Worm (Caenorhabditis elegans): Measurements from ENCODE around the gene flp-1.
A peak's percentile ranks its signal among the peaks of the same experiment; 100 is the strongest.

Gene flp-1

DNA sequence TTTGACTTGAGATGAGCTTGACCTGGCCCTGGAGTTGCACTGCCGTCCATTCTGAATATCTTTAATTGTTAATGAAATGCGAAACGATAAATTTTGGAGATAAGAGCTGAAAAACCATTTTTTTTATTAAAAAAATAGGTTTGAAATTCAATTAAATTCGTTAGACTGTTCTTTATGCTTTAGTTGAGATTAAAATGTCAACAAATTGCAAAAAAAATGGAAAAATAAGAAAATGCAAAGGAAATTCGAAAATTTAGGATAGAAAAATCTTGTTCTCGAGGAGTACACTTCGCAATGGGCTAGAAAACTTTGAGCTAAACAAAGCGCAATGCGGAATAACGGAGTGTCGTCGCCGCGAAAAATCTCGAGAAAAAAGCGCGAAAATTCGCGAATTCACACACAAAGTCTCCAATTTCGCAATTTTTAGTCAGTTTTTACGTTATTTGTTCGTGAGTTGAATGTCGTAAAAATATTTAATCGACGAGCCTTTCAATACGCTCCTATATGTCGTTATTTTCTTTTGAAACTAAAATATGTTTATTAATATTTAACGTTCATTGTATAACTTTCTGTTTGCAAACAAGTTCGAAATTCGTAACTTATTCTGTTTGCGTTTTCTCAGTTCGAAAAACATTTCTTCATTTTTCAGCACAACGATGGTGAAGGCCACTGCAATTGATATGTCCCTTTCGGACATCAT, 2.5 kb downstream of the flp-1 start, which contains the start of the genes rpb-12 and aly-2:
Gene rpb-12 (minus strand): TSS at position 51 of the 700 bp plus-strand sequence.
Gene aly-2 (plus strand): TSS at position 650 of the 700 bp plus-strand sequence.
- TF ChIP-seq skn-1 (tag; optimal IDR thresholded peaks at IDR 0.05) (no peak), elt-2 (tag; optimal IDR thresholded peaks at IDR 0.05) (peak; percentile 37), ama-1 (optimal IDR thresholded peaks at IDR 0.05) (no peak), snpc-4 (tag; optimal IDR thresholded peaks at IDR 0.05) (peak; percentile 21), egl-27 (tag; optimal IDR thresholded peaks at IDR 0.05) (no peak), lin-15B (tag; optimal IDR thresholded peaks at IDR 0.05) (peak; percentile 89), ceh-9 (tag; optimal IDR thresholded peaks at IDR 0.05) (no peak), lin-39 (tag; optimal IDR thresholded peaks at IDR 0.05) (peak; percentile 62), unc-62 (GFP tag; optimal IDR thresholded peaks at IDR 0.05) (no peak), nhr-25 (tag; optimal IDR thresholded peaks at IDR 0.05) (peak; percentile 21), pha-4 (tag; optimal IDR thresholded peaks at IDR 0.05) (peak; percentile 80), tbx-2 (tag; optimal IDR thresholded peaks at IDR 0.05) (no peak), elt-3 (tag; optimal IDR thresholded peaks at IDR 0.05) (no peak), ZK546.5 (tag; optimal IDR thresholded peaks at IDR 0.05) (no peak), pqm-1 (tag; optimal IDR thresholded peaks at IDR 0.05) (peak; percentile 23), mdl-1 (tag; optimal IDR thresholded peaks at IDR 0.05) (no peak), hmg-11 (tag; optimal IDR thresholded peaks at IDR 0.05) (peak; percentile 71), nhr-76 (tag; optimal IDR thresholded peaks at IDR 0.05) (no peak), eor-1 (tag; optimal IDR thresholded peaks at IDR 0.05) (no peak), jun-1 (tag; optimal IDR thresholded peaks at IDR 0.05) (peak; percentile 5), nhr-11 (tag; optimal IDR thresholded peaks at IDR 0.05) (no peak), elt-1 (tag; optimal IDR thresholded peaks at IDR 0.05) (no peak), nhr-23 (tag; optimal IDR thresholded peaks at IDR 0.05) (no peak), egl-5 (tag; optimal IDR thresholded peaks at IDR 0.05) (peak; percentile 19), ceh-16 (tag; optimal IDR thresholded peaks at IDR 0.05) (no peak), nhr-77 (tag; optimal IDR thresholded peaks at IDR 0.05) (no peak), sea-2 (GFP tag; optimal IDR thresholded peaks at IDR 0.05) (no peak)

DNA sequence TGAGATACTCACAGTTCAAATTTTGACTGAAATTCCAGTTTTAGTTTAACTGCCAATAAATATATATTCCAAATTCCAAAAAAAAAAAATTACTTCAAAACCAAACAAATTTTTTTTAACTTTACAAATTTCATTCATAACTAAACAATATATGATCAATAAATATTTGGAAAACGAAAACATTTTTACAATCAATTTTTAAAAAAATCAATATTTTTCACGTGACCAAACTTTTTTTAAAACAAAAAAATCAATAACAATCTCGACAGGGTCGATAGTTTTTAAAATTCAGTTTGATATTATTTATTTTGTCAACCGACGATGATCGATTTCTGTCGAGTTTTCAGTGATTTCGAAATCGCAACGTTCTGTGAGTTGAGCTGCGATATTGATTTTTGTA, 5.7 kb downstream of the flp-1 start, which contains the start of gene F23B2.7:
Gene F23B2.7 (plus strand): TSS at position 301 of the 400 bp plus-strand sequence.
- TF ChIP-seq fkh-10 (GFP tag; optimal IDR thresholded peaks at IDR 0.05) (no peak), lin-15B (tag; optimal IDR thresholded peaks at IDR 0.05) (no peak), ceh-82 (tag; optimal IDR thresholded peaks at IDR 0.05) (no peak), unc-62 (GFP tag; optimal IDR thresholded peaks at IDR 0.05) (no peak), nhr-237 (tag; optimal IDR thresholded peaks at IDR 0.05) (no peak), mml-1 (tag; optimal IDR thresholded peaks at IDR 0.05) (no peak), snpc-4 (tag; optimal IDR thresholded peaks at IDR 0.05) (no peak), egl-27 (tag; optimal IDR thresholded peaks at IDR 0.05) (no peak), unc-39 (tag; optimal IDR thresholded peaks at IDR 0.05) (no peak), mdl-1 (tag; optimal IDR thresholded peaks at IDR 0.05) (no peak), ama-1 (optimal IDR thresholded peaks at IDR 0.05) (no peak), sea-2 (GFP tag; optimal IDR thresholded peaks at IDR 0.05) (no peak), lsy-12 (tag; optimal IDR thresholded peaks at IDR 0.05) (no peak), jun-1 (tag; optimal IDR thresholded peaks at IDR 0.05) (no peak), hmg-11 (tag; optimal IDR thresholded peaks at IDR 0.05) (no peak), nhr-23 (tag; optimal IDR thresholded peaks at IDR 0.05) (no peak), daf-12 (tag; optimal IDR thresholded peaks at IDR 0.05) (no peak), nhr-43 (tag; optimal IDR thresholded peaks at IDR 0.05; ENCODE audit: poor library complexity, severe bottlenecking) (no peak), nhr-11 (tag; optimal IDR thresholded peaks at IDR 0.05) (no peak), nfya-1 (tag; optimal IDR thresholded peaks at IDR 0.05; ENCODE audit: insufficient read depth) (no peak)

- no peak for TF ChIP-seq nhr-11 (tag; optimal IDR thresholded peaks at IDR 0.05)
- no peak for TF ChIP-seq ztf-4 (tag; optimal IDR thresholded peaks at IDR 0.05)
- TF ChIP-seq ceh-9 (tag; optimal IDR thresholded peaks at IDR 0.05), result no peak
- no peak for TF ChIP-seq elt-3 (tag; optimal IDR thresholded peaks at IDR 0.05)
- no peak for TF ChIP-seq ZK546.5 (tag; optimal IDR thresholded peaks at IDR 0.05)
- no peak for TF ChIP-seq nhr-12 (tag; optimal IDR thresholded peaks at IDR 0.05)
- TF ChIP-seq R02D3.7 (tag; optimal IDR thresholded peaks at IDR 0.05), result no peak
- no peak for TF ChIP-seq egl-5 (tag; optimal IDR thresholded peaks at IDR 0.05)
- TF ChIP-seq lin-15B (tag; optimal IDR thresholded peaks at IDR 0.05), result no peak
- TF ChIP-seq unc-39 (tag; optimal IDR thresholded peaks at IDR 0.05), result no peak
- TF ChIP-seq skn-1 (tag; optimal IDR thresholded peaks at IDR 0.05), result no peak
- no peak for TF ChIP-seq nhr-23 (tag; optimal IDR thresholded peaks at IDR 0.05)
- TF ChIP-seq ceh-16 (tag; optimal IDR thresholded peaks at IDR 0.05), result no peak
- TF ChIP-seq ceh-28 (tag; optimal IDR thresholded peaks at IDR 0.05), result no peak
- TF ChIP-seq nhr-25 (tag; optimal IDR thresholded peaks at IDR 0.05), result no peak
- no peak for TF ChIP-seq unc-62 (GFP tag; optimal IDR thresholded peaks at IDR 0.05)
- no peak for TF ChIP-seq eor-1 (tag; optimal IDR thresholded peaks at IDR 0.05)
Measured at ce11 chrIV:9154263-9154662, 9.8 kb downstream of the flp-1 start, which contains the start of gene F23B2.10. Gene F23B2.10, minus strand, starts transcription at chrIV:9154363.
